Fruit fly (Drosophila melanogaster) whole organism, wandering third instar larva: ENCODE results near the gene BNIP3.

ENCODE experiments used
- Abd-B ChIP-seq: fragments of >200 bp; optimal IDR thresholded peaks from 2 replicates; lab custom pipeline; 2017; ENCODE audit warnings: missing biosample characterization, missing genetic modification characterization
- CG32264 ChIP-seq: fragments of 200-800 bp; sonication (Bioruptor generic); optimal IDR thresholded peaks from 2 replicates; lab custom pipeline; 2016; ENCODE audit warnings: missing biosample characterization, missing genetic modification characterization
- CG9705 ChIP-seq: fragments of 200-800 bp; sonication (Bioruptor generic); optimal IDR thresholded peaks from 2 replicates; lab custom pipeline; 2018; ENCODE audit warnings: missing biosample characterization, mild to moderate bottlenecking, missing genetic modification characterization
- CrebA ChIP-seq: fragments of 200-800 bp; sonication (Bioruptor generic); optimal IDR thresholded peaks from 2 replicates; lab custom pipeline; 2016; ENCODE audit warnings: missing biosample characterization, mild to moderate bottlenecking, missing genetic modification characterization, borderline replicate concordance
- Dfd ChIP-seq: fragments of >200 bp; optimal IDR thresholded peaks from 2 replicates; lab custom pipeline; 2017; ENCODE audit warnings: missing biosample characterization, missing genetic modification characterization
- Dif ChIP-seq: fragments of 200-275, 200-300 bp; sonication (Bioruptor generic); optimal IDR thresholded peaks from 2 replicates; lab custom pipeline; 2018; ENCODE audit warnings: missing biosample characterization, missing genetic modification characterization; ENCODE audit not compliant: partially characterized antibody
- GATAd ChIP-seq: sonication (Bioruptor generic); optimal IDR thresholded peaks from 2 replicates; lab custom pipeline; 2016; ENCODE audit warnings: missing biosample characterization, missing genetic modification characterization
- HLH106 ChIP-seq: fragments of 200-800 bp; optimal IDR thresholded peaks from 3 replicates; lab custom pipeline; 2019; ENCODE audit warnings: missing biosample characterization, mild to moderate bottlenecking, missing genetic modification characterization, moderate library complexity
- Hnf4 ChIP-seq: fragments of 200-800 bp; sonication (Bioruptor generic); optimal IDR thresholded peaks from 2 replicates; lab custom pipeline; 2016; ENCODE audit warnings: missing biosample characterization, mild to moderate bottlenecking, missing genetic modification characterization
- Hr78 ChIP-seq: fragments of >200 bp; optimal IDR thresholded peaks from 2 replicates; lab custom pipeline; 2017; ENCODE audit warnings: missing biosample characterization, missing genetic modification characterization
- Hr83 ChIP-seq: fragments of 200-300 bp; sonication (Bioruptor generic); optimal IDR thresholded peaks from 2 replicates; lab custom pipeline; 2016; ENCODE audit warnings: missing biosample characterization, mild to moderate bottlenecking, missing genetic modification characterization, moderate library complexity; ENCODE audit not compliant: poor library complexity, severe bottlenecking
- Jra ChIP-seq: sonication (Bioruptor generic); optimal IDR thresholded peaks from 2 replicates; lab custom pipeline; 2016; ENCODE audit warnings: missing biosample characterization, missing genetic modification characterization
- Mio ChIP-seq: sonication (Bioruptor generic); optimal IDR thresholded peaks from 2 replicates; lab custom pipeline; 2016; ENCODE audit warnings: missing biosample characterization, missing genetic modification characterization
- Myc ChIP-seq: fragments of >200 bp; optimal IDR thresholded peaks from 2 replicates; lab custom pipeline; 2017
- N ChIP-seq: fragments of >200 bp; optimal IDR thresholded peaks from 2 replicates; lab custom pipeline; 2018; ENCODE audit warnings: missing biosample characterization, missing external identifiers, missing genetic modification characterization
- Rel ChIP-seq, 2 experiments: fragments of 200-800 bp; sonication (Bioruptor generic) in 1 of 2; optimal IDR thresholded peaks; 2 replicates in 1 of 2; 3 replicates in 1 of 2; lab custom pipeline; 2016 to 2019; ENCODE audit warnings: mild to moderate bottlenecking in 2 of 2, missing biosample characterization in 2 of 2, missing genetic modification characterization in 2 of 2, moderate library complexity in 1 of 2
- Sp1 ChIP-seq: fragments of 200-800 bp; sonication (Bioruptor generic); optimal IDR thresholded peaks from 3 replicates; lab custom pipeline; 2019; ENCODE audit warnings: missing biosample characterization, mild to moderate bottlenecking, missing genetic modification characterization, moderate library complexity
- Vsx2 ChIP-seq: fragments of 200-300, 225-300 bp; sonication (Bioruptor generic); optimal IDR thresholded peaks from 2 replicates; lab custom pipeline; 2018; ENCODE audit warnings: missing biosample characterization, missing genetic modification characterization; ENCODE audit not compliant: partially characterized antibody
- br ChIP-seq: fragments of 200-800 bp; sonication (Bioruptor generic); optimal IDR thresholded peaks from 2 replicates; lab custom pipeline; 2016; ENCODE audit warnings: missing biosample characterization, missing genetic modification characterization
- brk ChIP-seq: fragments of 200-800 bp; sonication (Bioruptor generic); optimal IDR thresholded peaks from 2 replicates; lab custom pipeline; 2016; ENCODE audit warnings: missing biosample characterization, mild to moderate bottlenecking, missing genetic modification characterization
- dl ChIP-seq, 2 experiments: fragments of 175-275, 200-275 bp in 1 of 2; fragments of 200-275 bp in 1 of 2; sonication (Bioruptor generic); optimal IDR thresholded peaks; lab custom pipeline; 2018; ENCODE audit warnings: mild to moderate bottlenecking in 2 of 2, missing biosample characterization in 2 of 2, missing genetic modification characterization in 2 of 2, moderate library complexity in 2 of 2; ENCODE audit not compliant: partially characterized antibody in 2 of 2, insufficient read depth in 1 of 2
- dmrt93B ChIP-seq: fragments of 200-800 bp; sonication (Bioruptor generic); optimal IDR thresholded peaks from 2 replicates; lab custom pipeline; 2018; ENCODE audit warnings: missing biosample characterization, mild to moderate bottlenecking, missing genetic modification characterization
- dsf ChIP-seq: sonication (Bioruptor generic); optimal IDR thresholded peaks from 2 replicates; lab custom pipeline; 2016; ENCODE audit warnings: missing biosample characterization, missing genetic modification characterization, borderline replicate concordance
- foxo ChIP-seq, 2 experiments: fragments of 200-800 bp; sonication (Bioruptor generic); optimal IDR thresholded peaks; 2 replicates in 1 of 2; 3 replicates in 1 of 2; lab custom pipeline; 2016 to 2017; ENCODE audit warnings: missing biosample characterization in 2 of 2, missing genetic modification characterization in 2 of 2
- fru ChIP-seq: fragments of 200-800 bp; sonication (Bioruptor generic); optimal IDR thresholded peaks from 3 replicates; lab custom pipeline; 2016; ENCODE audit warnings: missing biosample characterization, mild to moderate bottlenecking, missing genetic modification characterization
- h ChIP-seq: fragments of 200-800 bp; sonication (Bioruptor generic); optimal IDR thresholded peaks from 3 replicates; lab custom pipeline; 2016; ENCODE audit warnings: missing biosample characterization, mild to moderate bottlenecking, missing genetic modification characterization
- jim ChIP-seq: fragments of 175-275, 200-325 bp; sonication (Bioruptor generic); optimal IDR thresholded peaks from 2 replicates; lab custom pipeline; 2016; ENCODE audit warnings: missing biosample characterization, mild to moderate bottlenecking, missing genetic modification characterization
- lola ChIP-seq: fragments of >200 bp; optimal IDR thresholded peaks from 2 replicates; lab custom pipeline; 2017; ENCODE audit warnings: missing biosample characterization, missing genetic modification characterization
- pan ChIP-seq: fragments of >200 bp; optimal IDR thresholded peaks from 2 replicates; lab custom pipeline; 2017
- psq ChIP-seq: fragments of 200-800 bp; sonication (Bioruptor generic); optimal IDR thresholded peaks from 3 replicates; lab custom pipeline; 2017; ENCODE audit warnings: missing biosample characterization, mild to moderate bottlenecking, missing genetic modification characterization, moderate library complexity
- rgr ChIP-seq: fragments of 200-800 bp; sonication (Bioruptor generic); optimal IDR thresholded peaks from 3 replicates; lab custom pipeline; 2016; ENCODE audit warnings: missing biosample characterization, mild to moderate bottlenecking, missing genetic modification characterization
- sage ChIP-seq: fragments of 200-800 bp; sonication (Bioruptor generic); optimal IDR thresholded peaks from 2 replicates; lab custom pipeline; 2016; ENCODE audit warnings: missing biosample characterization, mild to moderate bottlenecking, missing genetic modification characterization
- tai ChIP-seq: sonication (Bioruptor generic); optimal IDR thresholded peaks from 2 replicates; lab custom pipeline; 2016; ENCODE audit warnings: missing biosample characterization, missing genetic modification characterization
- usp ChIP-seq: fragments of >200 bp; optimal IDR thresholded peaks from 2 replicates; lab custom pipeline; 2017; ENCODE audit warnings: missing biosample characterization, missing genetic modification characterization
- woc ChIP-seq: sonication (Bioruptor generic); optimal IDR thresholded peaks from 2 replicates; lab custom pipeline; 2016; ENCODE audit warnings: missing biosample characterization, mild to moderate bottlenecking, missing genetic modification characterization

The BNIP3 gene

dm6 chr3L:20531257-20531656 lies 12.1 kb upstream of the BNIP3 start:
- TF ChIP-seq tai, result no peak
- TF ChIP-seq Hr78 (GFP tag; lab: Kevin White, UChicago), result no peak
- no peak for TF ChIP-seq dsf (GFP tag; lab: Kevin White, UChicago)
- TF ChIP-seq Hnf4 (GFP tag; lab: Kevin White, UChicago), result no peak
- no peak for TF ChIP-seq CG32264 (GFP tag; lab: Kevin White, UChicago)
- no peak for TF ChIP-seq usp
- TF ChIP-seq foxo (GFP tag; optimal IDR thresholded peaks at IDR 0.05; lab: Kevin White, UChicago), result no peak
- TF ChIP-seq Myc (lab: Kevin White, UChicago), result no peak
- no peak for TF ChIP-seq Mio (GFP tag; lab: Kevin White, UChicago)
- TF ChIP-seq GATAd (GFP tag; lab: Kevin White, UChicago), result no peak
- TF ChIP-seq Jra (GFP tag; lab: Kevin White, UChicago), result no peak
- no peak for TF ChIP-seq CG9705 (GFP tag; lab: Kevin White, UChicago)
- no peak for TF ChIP-seq jim (GFP tag; lab: Kevin White, UChicago)
- TF ChIP-seq HLH106 (tag; lab: Kevin White, UChicago), result no peak
- TF ChIP-seq h (GFP tag; lab: Kevin White, UChicago), result no peak
- no peak for TF ChIP-seq Hr83 (GFP tag; lab: Kevin White, UChicago)
- TF ChIP-seq fru (GFP tag; lab: Kevin White, UChicago), result no peak
- TF ChIP-seq N (GFP tag; lab: Kevin White, UChicago), result no peak
- TF ChIP-seq psq, result no peak
- TF ChIP-seq dl (GFP tag; optimal IDR thresholded peaks at IDR 0.05; lab: Kevin White, UChicago; ENCODE audit: insufficient read depth in 1 of 2, partially characterized antibody in 2 of 2), result no peak

dm6 chr3L:20530347-20531177 lies 11.4 kb upstream of the BNIP3 start:
- no peak for TF ChIP-seq Vsx2 (GFP tag; lab: Kevin White, UChicago)
- TF ChIP-seq Hnf4 (GFP tag; lab: Kevin White, UChicago), result peak; percentile 9
- TF ChIP-seq CG32264 (GFP tag; lab: Kevin White, UChicago), result no peak

- TF ChIP-seq Dif (GFP tag; lab: Kevin White, UChicago) (no peak), Abd-B (GFP tag; lab: Kevin White, UChicago) (no peak), CG9705 (GFP tag; lab: Kevin White, UChicago) (no peak), Vsx2 (GFP tag; lab: Kevin White, UChicago) (no peak), jim (GFP tag; lab: Kevin White, UChicago) (no peak), pan (no peak), woc (GFP tag; lab: Kevin White, UChicago) (no peak), Sp1 (GFP tag; lab: Kevin White, UChicago) (no peak), Hr83 (GFP tag; lab: Kevin White, UChicago) (no peak), fru (GFP tag; lab: Kevin White, UChicago) (no peak), dmrt93B (GFP tag; lab: Kevin White, UChicago) (no peak), rgr (no peak), br (GFP tag; lab: Kevin White, UChicago) (no peak)
These were observed 10.7 kb upstream of the BNIP3 start for dm6 chr3L:20529918-20530317.

DNA sequence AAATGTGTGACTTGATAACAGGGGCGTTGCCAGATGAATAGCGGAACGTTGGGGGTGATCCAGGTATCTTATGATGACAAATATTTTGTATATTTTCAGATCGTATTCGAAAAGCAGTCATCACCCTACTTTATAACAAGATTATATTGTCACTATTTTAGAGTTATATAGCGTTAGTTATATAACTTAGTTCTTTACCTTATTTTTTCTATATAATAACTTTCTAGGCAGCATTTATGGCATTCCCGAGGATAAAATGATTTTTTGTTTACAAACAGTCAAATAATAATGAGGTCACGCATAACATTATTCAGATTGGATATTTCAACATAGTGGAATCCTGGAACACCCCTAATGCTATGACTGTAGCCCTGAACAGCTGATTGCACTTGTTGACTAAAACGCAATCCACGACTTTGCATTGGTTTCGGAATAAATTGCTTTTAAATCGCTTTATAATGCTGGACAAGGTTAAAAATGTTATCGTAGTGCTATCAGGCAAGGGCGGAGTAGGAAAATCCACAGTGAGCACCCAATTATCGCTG lies 7.1 kb upstream of the BNIP3 start, which contains the start of gene Nubp2:
Gene Nubp2, plus strand, starts transcription at position 381 of the 545 bp plus-strand sequence.
- peak; percentile 71 for TF ChIP-seq Mio (GFP tag; lab: Kevin White, UChicago)
- no peak for TF ChIP-seq lola (GFP tag; lab: Kevin White, UChicago)
- peak; percentile 32 for TF ChIP-seq Hr83 (GFP tag; lab: Kevin White, UChicago)
- peak; percentile 20 for TF ChIP-seq Myc (lab: Kevin White, UChicago)
- TF ChIP-seq brk (GFP tag; lab: Kevin White, UChicago), result peak; percentile 91
- no peak for TF ChIP-seq Dfd (GFP tag; lab: Kevin White, UChicago)
- TF ChIP-seq dmrt93B (GFP tag; lab: Kevin White, UChicago), result peak; percentile 95
- no peak for TF ChIP-seq Vsx2 (GFP tag; lab: Kevin White, UChicago)
- no peak for TF ChIP-seq CrebA (GFP tag; lab: Kevin White, UChicago)
- peak; percentile 87 for TF ChIP-seq dsf (GFP tag; lab: Kevin White, UChicago)
- no peak for TF ChIP-seq jim (GFP tag; lab: Kevin White, UChicago)
- no peak for TF ChIP-seq pan
- TF ChIP-seq GATAd (GFP tag; lab: Kevin White, UChicago), result no peak
- peak; percentile 27 for TF ChIP-seq Rel (GFP tag; optimal IDR thresholded peaks at IDR 0.05; lab: Kevin White, UChicago)
- TF ChIP-seq Rel (tag; optimal IDR thresholded peaks at IDR 0.05; lab: Kevin White, UChicago), result peak; percentile 74
- peak; percentile 94 for TF ChIP-seq fru (GFP tag; lab: Kevin White, UChicago)
- peak; percentile 95 for TF ChIP-seq Sp1 (GFP tag; lab: Kevin White, UChicago)
- peak; percentile 90 for TF ChIP-seq Jra (GFP tag; lab: Kevin White, UChicago)
- no peak for TF ChIP-seq dl (GFP tag; optimal IDR thresholded peaks at IDR 0.05; lab: Kevin White, UChicago; ENCODE audit: insufficient read depth in 1 of 2, partially characterized antibody in 2 of 2)
- TF ChIP-seq tai, result no peak
- TF ChIP-seq N (GFP tag; lab: Kevin White, UChicago), result no peak
- peak; percentile 59 for TF ChIP-seq CG32264 (GFP tag; lab: Kevin White, UChicago)
- TF ChIP-seq Dif (GFP tag; lab: Kevin White, UChicago), result no peak
- peak; percentile 68 for TF ChIP-seq sage (GFP tag; lab: Kevin White, UChicago)
- TF ChIP-seq CG9705 (GFP tag; lab: Kevin White, UChicago), result peak; percentile 96
- peak; percentile 95 for TF ChIP-seq rgr
- peak; percentile 91 for TF ChIP-seq psq
- TF ChIP-seq usp, result no peak
- TF ChIP-seq br (GFP tag; lab: Kevin White, UChicago), result peak; percentile 91
- peak in 1 of 2 experiments; percentile 96 for TF ChIP-seq foxo (GFP tag; optimal IDR thresholded peaks at IDR 0.05; lab: Kevin White, UChicago)
- TF ChIP-seq woc (GFP tag; lab: Kevin White, UChicago), result peak; percentile 90
- TF ChIP-seq h (GFP tag; lab: Kevin White, UChicago), result peak; percentile 95
